Fruit fly (Drosophila melanogaster): ENCODE measurements around the gene ChT.

DNA sequence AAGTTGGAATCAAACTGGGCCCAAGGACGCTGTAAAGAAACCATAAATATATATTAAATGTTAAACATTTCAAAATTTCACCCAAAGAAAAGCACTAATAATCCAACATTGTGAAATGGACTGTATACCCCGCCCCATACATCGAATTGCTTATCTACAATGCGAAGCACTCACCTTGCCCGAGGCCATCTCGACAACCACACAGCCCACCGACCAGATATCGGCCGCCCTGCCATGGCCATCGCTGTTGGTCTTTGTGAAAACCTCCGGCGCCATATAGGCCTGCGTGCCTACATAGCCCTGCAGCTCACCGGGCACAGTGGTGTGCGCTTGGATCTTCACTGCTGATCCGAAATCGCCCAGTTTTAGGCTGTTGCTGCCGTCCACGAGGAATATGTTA lies 53.2 kb downstream of the ChT start:
- TF ChIP-seq usp (GFP tag; optimal IDR thresholded peaks at IDR 0.05) (no peak), CG8478 (optimal IDR thresholded peaks at IDR 0.05) (no peak)

All from whole organism.